Worm (Caenorhabditis elegans) whole organism, late embryonic: Measurements from ENCODE around the gene W09D10.5.

Experiments used
- F13H6.1 ChIP-seq: sonication (generic microtip); optimal IDR thresholded peaks from 2 replicates; lab custom pipeline; 2016; ENCODE audit warnings: missing genetic modification characterization, missing compliant biosample characterization
- eyg-1 ChIP-seq: sonication (generic microtip); optimal IDR thresholded peaks from 2 replicates; lab custom pipeline; 2016; ENCODE audit warnings: missing genotype, missing genetic modification characterization, missing compliant biosample characterization
- fkh-10 ChIP-seq: fragments of 150-350 bp; optimal IDR thresholded peaks from 2 replicates; lab custom pipeline; 2014; ENCODE audit warnings: missing biosample characterization, missing genetic modification reagents, missing genetic modification characterization
- nfya-1 ChIP-seq: sonication (generic microtip); optimal IDR thresholded peaks from 2 replicates; lab custom pipeline; 2017; ENCODE audit warnings: missing genetic modification characterization, mild to moderate bottlenecking, missing compliant biosample characterization, antibody characterized with exemption, moderate library complexity
- nhr-11 ChIP-seq: fragments of 150-350 bp; optimal IDR thresholded peaks from 2 replicates; lab custom pipeline; 2014; ENCODE audit warnings: missing biosample characterization, missing genetic modification characterization
- pha-4 ChIP-seq: fragments of 150-350 bp; optimal IDR thresholded peaks from 2 replicates; lab custom pipeline; 2018; ENCODE audit warnings: missing biosample characterization, missing genetic modification reagents, missing genetic modification characterization
- syd-9 ChIP-seq: sonication (generic microtip); optimal IDR thresholded peaks from 2 replicates; lab custom pipeline; 2016; ENCODE audit warnings: mild to moderate bottlenecking, missing genetic modification characterization, moderate library complexity, missing compliant biosample characterization

- TF ChIP-seq F13H6.1 (no peak), syd-9 (tag; lab: Kevin White, UChicago) (no peak), nhr-11 (tag; lab: Kevin White, UChicago) (no peak), pha-4 (no peak), nfya-1 (tag; lab: Kevin White, UChicago) (no peak), fkh-10 (GFP tag; lab: Kevin White, UChicago) (no peak), eyg-1 (tag; lab: Kevin White, UChicago) (no peak)
These were observed 6.7 kb upstream of the W09D10.5 start for ce11 chrIII:10718078-10718477.
